Worm (Caenorhabditis elegans) whole organism, L2 larva: Measurements from ENCODE around the gene srj-8.
A peak's percentile ranks its signal among the peaks of the same experiment; 100 is the strongest.

Source experiments
- C34F6.9 ChIP-seq: fragments of 150-350 bp; optimal IDR thresholded peaks from 2 replicates; lab custom pipeline; 2014; ENCODE audit warnings: missing biosample characterization, missing genetic modification characterization
- Y55F3AM.14 ChIP-seq: fragments of 200-800 bp; sonication (Bioruptor generic); optimal IDR thresholded peaks from 2 replicates; lab custom pipeline; 2018; ENCODE audit warnings: mild to moderate bottlenecking, missing genetic modification characterization, missing compliant biosample characterization
- ZK546.5 ChIP-seq: sonication (generic microtip); optimal IDR thresholded peaks from 2 replicates; lab custom pipeline; 2017; ENCODE audit warnings: missing biosample characterization, missing genetic modification characterization
- lin-11 ChIP-seq: fragments of 150-350 bp; sonication (generic microtip); optimal IDR thresholded peaks from 2 replicates; lab custom pipeline; 2014; ENCODE audit warnings: missing biosample characterization, missing genetic modification characterization, inconsistent platforms, mixed read lengths
- lin-13 ChIP-seq: fragments of 150-350 bp; optimal IDR thresholded peaks from 2 replicates; lab custom pipeline; 2014; ENCODE audit warnings: missing biosample characterization, missing genetic modification reagents, missing genetic modification characterization
- lin-39 ChIP-seq: fragments of 150-350 bp; optimal IDR thresholded peaks from 2 replicates; lab custom pipeline; 2014; ENCODE audit warnings: missing biosample characterization, missing genetic modification reagents, missing genetic modification characterization
- nhr-6 ChIP-seq: fragments of 150-350 bp; optimal IDR thresholded peaks from 2 replicates; lab custom pipeline; 2014; ENCODE audit warnings: missing biosample characterization, missing genetic modification characterization
- snpc-4 ChIP-seq: fragments of 150-350 bp; optimal IDR thresholded peaks from 2 replicates; lab custom pipeline; 2014; ENCODE audit warnings: missing biosample characterization, missing genetic modification characterization
- unc-39 ChIP-seq: fragments of 150-350 bp; optimal IDR thresholded peaks from 2 replicates; lab custom pipeline; 2014; ENCODE audit warnings: missing biosample characterization, missing genetic modification characterization
- unc-55 ChIP-seq: fragments of 150-350 bp; sonication (generic microtip); optimal IDR thresholded peaks from 3 replicates; lab custom pipeline; 2014; ENCODE audit warnings: missing biosample characterization, missing genetic modification reagents, missing genetic modification characterization
- zag-1 ChIP-seq: fragments of 150-350 bp; optimal IDR thresholded peaks from 2 replicates; lab custom pipeline; 2014; ENCODE audit warnings: missing biosample characterization, missing genetic modification characterization

DNA sequence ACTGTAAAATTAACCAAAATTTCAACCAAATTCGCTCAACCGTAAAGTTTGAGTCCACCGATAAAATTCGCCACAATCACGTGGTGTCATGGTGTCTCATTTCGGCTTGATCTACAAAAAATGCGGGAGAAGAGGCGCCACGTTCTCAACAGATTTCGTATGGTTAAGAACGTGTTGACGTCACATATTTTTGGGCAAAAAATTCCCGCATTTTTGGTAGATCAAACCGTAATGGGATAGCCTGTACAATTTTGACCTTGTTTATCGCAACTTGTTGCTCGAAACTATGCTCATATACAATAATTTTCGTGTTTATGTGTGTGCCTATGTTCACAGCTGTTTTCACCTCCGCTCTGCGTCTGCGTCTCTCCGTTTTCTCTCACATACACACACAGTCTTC is 38.7 kb upstream of the srj-8 start:
- TF ChIP-seq lin-39 (tag; lab: Kevin White, UChicago) (no peak), unc-55 (GFP tag; lab: Kevin White, UChicago) (peak; percentile 8), nhr-6 (tag; lab: Kevin White, UChicago) (no peak), zag-1 (no peak), lin-11 (no peak), lin-13 (no peak), unc-39 (no peak), ZK546.5 (no peak), Y55F3AM.14 (GFP tag; lab: Kevin White, UChicago) (no peak), C34F6.9 (tag; lab: Kevin White, UChicago) (no peak), snpc-4 (tag; lab: Kevin White, UChicago) (no peak)
